Worm (Caenorhabditis elegans): ENCODE data around the gene tag-278.

ce11 chrX:3711581-3712101 lies 22.6 kb upstream of the tag-278 start:
- TF ChIP-seq ama-1 (optimal IDR thresholded peaks at IDR 0.05) (no peak), hnd-1 (tag; optimal IDR thresholded peaks at IDR 0.05) (no peak), scrt-1 (GFP tag; IDR thresholded peaks at IDR 0.05) (no peak)
